Fruit fly (Drosophila melanogaster): ENCODE results near the gene p38b.

- TF ChIP-seq CG8478 (optimal IDR thresholded peaks at IDR 0.05), result no peak
- TF ChIP-seq CTCF (optimal IDR thresholded peaks at IDR 0.05), result no peak
Observed at dm6 chr2L:13773697-13774096, 6.8 kb upstream of the p38b start, which contains the start of gene CG43376.
